Worm (Caenorhabditis elegans): ENCODE data around the gene C34F11.5.

Gene C34F11.5

ce11 chrII:5246791-5247361 lies 51.3 kb downstream of the C34F11.5 start, which contains the start of gene ptr-6 (continued):
- TF ChIP-seq hlh-17 (GFP tag; optimal IDR thresholded peaks at IDR 0.05; ENCODE audit: borderline replicate concordance) (no peak), pqm-1 (tag; optimal IDR thresholded peaks at IDR 0.05) (no peak), fkh-4 (tag; optimal IDR thresholded peaks at IDR 0.05; ENCODE audit: borderline replicate concordance) (no peak), ceh-82 (tag; optimal IDR thresholded peaks at IDR 0.05) (no peak), dpl-1 (GFP tag; optimal IDR thresholded peaks at IDR 0.05) (no peak), efl-1 (optimal IDR thresholded peaks at IDR 0.05) (no peak), efl-1 (GFP tag; optimal IDR thresholded peaks at IDR 0.05 in 1 of 2) (no peak), unc-86 (tag; optimal IDR thresholded peaks at IDR 0.05) (no peak), rnt-1 (tag; optimal IDR thresholded peaks at IDR 0.05) (no peak), ztf-4 (tag; optimal IDR thresholded peaks at IDR 0.05) (no peak), pag-3 (tag; optimal IDR thresholded peaks at IDR 0.05; ENCODE audit: borderline replicate concordance, insufficient read depth) (no peak), ceh-88 (GFP tag; IDR thresholded peaks at IDR 0.05) (no peak), C34B4.2 (tag; optimal IDR thresholded peaks at IDR 0.05) (no peak), sup-37 (GFP tag; optimal IDR thresholded peaks at IDR 0.05) (no peak), lin-35 (GFP tag; optimal IDR thresholded peaks at IDR 0.05) (peak in 1 of 2 experiments; percentile 43), vab-15 (tag; optimal IDR thresholded peaks at IDR 0.05) (no peak), Y116A8C.19 (tag; optimal IDR thresholded peaks at IDR 0.05; ENCODE audit: borderline replicate concordance) (no peak), unc-98 (GFP tag; IDR thresholded peaks at IDR 0.05) (no peak), elt-2 (tag; optimal IDR thresholded peaks at IDR 0.05) (no peak), nhr-71 (tag; optimal IDR thresholded peaks at IDR 0.05) (peak; percentile 46), nhr-11 (tag; optimal IDR thresholded peaks at IDR 0.05) (no peak), xbp-1 (tag; optimal IDR thresholded peaks at IDR 0.05) (no peak), hpl-2 (GFP tag; optimal IDR thresholded peaks at IDR 0.05) (no peak), zip-4 (GFP tag; optimal IDR thresholded peaks at IDR 0.05) (no peak), nhr-20 (tag; optimal IDR thresholded peaks at IDR 0.05) (peak; percentile 61), sptf-1 (tag; optimal IDR thresholded peaks at IDR 0.05) (no peak), nhr-90 (tag; optimal IDR thresholded peaks at IDR 0.05; ENCODE audit: poor library complexity) (peak; percentile 36), tlp-1 (tag; optimal IDR thresholded peaks at IDR 0.05) (no peak), mab-9 (GFP tag; IDR thresholded peaks at IDR 0.05) (no peak), nhr-47 (tag; optimal IDR thresholded peaks at IDR 0.05) (no peak), lsy-2 (tag; optimal IDR thresholded peaks at IDR 0.05) (peak in 1 of 2 experiments; percentile 42), ceh-8 (GFP tag; optimal IDR thresholded peaks at IDR 0.05) (no peak), blmp-1 (tag; optimal IDR thresholded peaks at IDR 0.05) (peak; percentile 69), zag-1 (tag; optimal IDR thresholded peaks at IDR 0.05) (no peak), lin-39 (tag; optimal IDR thresholded peaks at IDR 0.05) (no peak), aly-2 (tag; optimal IDR thresholded peaks at IDR 0.05) (no peak), aha-1 (tag; optimal IDR thresholded peaks at IDR 0.05) (no peak)

Data from whole organism, L1 larva.